Worm (Caenorhabditis elegans): ENCODE measurements around the gene F37A8.5.

ce11 chrIII:3928136-3928535, 28.3 kb upstream of the F37A8.5 start, which contains the start of gene F37A8.1:
- TF ChIP-seq him-1 (tag; optimal IDR thresholded peaks at IDR 0.05) = no peak
- no peak for TF ChIP-seq W03F9.2 (tag; optimal IDR thresholded peaks at IDR 0.05)
